Fruit fly (Drosophila melanogaster): ENCODE results near the gene sip3.

The sip3 gene

dm6 chr3R:31771790-31772576, at the start of gene sip3, which contains the start of gene betaGlu:
Gene sip3 (plus strand): TSS chr3R:31772219.
Gene betaGlu (minus strand): TSS chr3R:31771848.
- TF ChIP-seq pad (GFP tag; optimal IDR thresholded peaks at IDR 0.05) (peak; percentile 7), tj (GFP tag; optimal IDR thresholded peaks at IDR 0.05) (no peak), kay (GFP tag; ENCODE audit: borderline replicate concordance) (peak; percentile 96), Hr96 (GFP tag; optimal IDR thresholded peaks at IDR 0.05) (no peak), CG33017 (tag; optimal IDR thresholded peaks at IDR 0.05) (no peak), cic (GFP tag; optimal IDR thresholded peaks at IDR 0.05) (no peak), cnc (optimal IDR thresholded peaks at IDR 0.05) (no peak), CG14711 (tag; optimal IDR thresholded peaks at IDR 0.05) (no peak), bab1 (GFP tag; optimal IDR thresholded peaks at IDR 0.05) (peak; percentile 32), toe (GFP tag; optimal IDR thresholded peaks at IDR 0.05) (peak; percentile 61), Crg-1 (GFP tag; optimal IDR thresholded peaks at IDR 0.05) (no peak), CG1620 (GFP tag; optimal IDR thresholded peaks at IDR 0.05) (peak; percentile 7), CG7045 (GFP tag; optimal IDR thresholded peaks at IDR 0.05) (no peak), CG5204 (GFP tag; optimal IDR thresholded peaks at IDR 0.05) (no peak), CG12768 (GFP tag; optimal IDR thresholded peaks at IDR 0.05) (no peak), CG11617 (GFP tag; optimal IDR thresholded peaks at IDR 0.05) (peak; percentile 31)

dm6 chr3R:31723206-31723933, 48.6 kb upstream of the sip3 start:
- TF ChIP-seq CG1620 (GFP tag; optimal IDR thresholded peaks at IDR 0.05) (no peak), CG7101 (tag; optimal IDR thresholded peaks at IDR 0.05) (no peak), Crg-1 (GFP tag; optimal IDR thresholded peaks at IDR 0.05) (no peak), toe (GFP tag; optimal IDR thresholded peaks at IDR 0.05) (peak; percentile 39), ovo (GFP tag; optimal IDR thresholded peaks at IDR 0.05) (peak; percentile 7), cnc (optimal IDR thresholded peaks at IDR 0.05) (no peak), CG5204 (GFP tag; optimal IDR thresholded peaks at IDR 0.05) (no peak), Mnt (GFP tag; optimal IDR thresholded peaks at IDR 0.05) (no peak), bab1 (GFP tag; optimal IDR thresholded peaks at IDR 0.05) (no peak), pad (GFP tag; optimal IDR thresholded peaks at IDR 0.05) (peak; percentile 27), cic (GFP tag; optimal IDR thresholded peaks at IDR 0.05) (no peak), CG33017 (tag; optimal IDR thresholded peaks at IDR 0.05) (no peak)

dm6 chr3R:31724136-31724535, 47.9 kb upstream of the sip3 start:
- TF ChIP-seq CG12768 (GFP tag; optimal IDR thresholded peaks at IDR 0.05) (no peak), tj (GFP tag; optimal IDR thresholded peaks at IDR 0.05) (no peak), CG7045 (GFP tag; optimal IDR thresholded peaks at IDR 0.05) (no peak), kay (GFP tag; ENCODE audit: borderline replicate concordance) (peak; percentile 32), ovo (GFP tag; optimal IDR thresholded peaks at IDR 0.05) (no peak)

dm6 chr3R:31724580-31725320, 47.3 kb upstream of the sip3 start:
- TF ChIP-seq Clk (GFP tag; optimal IDR thresholded peaks at IDR 0.05) (no peak), kay (GFP tag; ENCODE audit: borderline replicate concordance) (no peak), CG7101 (tag; optimal IDR thresholded peaks at IDR 0.05) (no peak), CG5204 (GFP tag; optimal IDR thresholded peaks at IDR 0.05) (no peak), CG1620 (GFP tag; optimal IDR thresholded peaks at IDR 0.05) (no peak), bab1 (GFP tag; optimal IDR thresholded peaks at IDR 0.05) (peak; percentile 37), cic (GFP tag; optimal IDR thresholded peaks at IDR 0.05) (no peak), CG7045 (GFP tag; optimal IDR thresholded peaks at IDR 0.05) (no peak), Mnt (GFP tag; optimal IDR thresholded peaks at IDR 0.05) (no peak), pad (GFP tag; optimal IDR thresholded peaks at IDR 0.05) (peak; percentile 36), ovo (GFP tag; optimal IDR thresholded peaks at IDR 0.05) (no peak), toe (GFP tag; optimal IDR thresholded peaks at IDR 0.05) (no peak), cnc (optimal IDR thresholded peaks at IDR 0.05) (no peak), CG33017 (tag; optimal IDR thresholded peaks at IDR 0.05) (no peak), tj (GFP tag; optimal IDR thresholded peaks at IDR 0.05) (peak; percentile 73), CG11617 (GFP tag; optimal IDR thresholded peaks at IDR 0.05) (no peak), Hr96 (GFP tag; optimal IDR thresholded peaks at IDR 0.05) (no peak), CG14711 (tag; optimal IDR thresholded peaks at IDR 0.05) (no peak)

- TF ChIP-seq ovo (GFP tag; optimal IDR thresholded peaks at IDR 0.05) = peak; percentile 68
- peak; percentile 91 for TF ChIP-seq pad (GFP tag; optimal IDR thresholded peaks at IDR 0.05)
- TF ChIP-seq toe (GFP tag; optimal IDR thresholded peaks at IDR 0.05) = peak; percentile 70
- TF ChIP-seq Hr96 (GFP tag; optimal IDR thresholded peaks at IDR 0.05) = no peak
- TF ChIP-seq Crg-1 (GFP tag; optimal IDR thresholded peaks at IDR 0.05) = no peak
- no peak for TF ChIP-seq CG14711 (tag; optimal IDR thresholded peaks at IDR 0.05)
- TF ChIP-seq CG12768 (GFP tag; optimal IDR thresholded peaks at IDR 0.05) = peak; percentile 61
- peak; percentile 6 for TF ChIP-seq CG7101 (tag; optimal IDR thresholded peaks at IDR 0.05)
- TF ChIP-seq cic (GFP tag; optimal IDR thresholded peaks at IDR 0.05) = peak; percentile 66
- TF ChIP-seq CG11617 (GFP tag; optimal IDR thresholded peaks at IDR 0.05) = peak; percentile 12
- peak; percentile 23 for TF ChIP-seq tj (GFP tag; optimal IDR thresholded peaks at IDR 0.05)
- peak; percentile 32 for TF ChIP-seq CG33017 (tag; optimal IDR thresholded peaks at IDR 0.05)
- no peak for TF ChIP-seq cnc (optimal IDR thresholded peaks at IDR 0.05)
Observed at dm6 chr3R:31725486-31726227, 46.4 kb upstream of the sip3 start.

All from whole organism, adult.